Worm (Caenorhabditis elegans) whole organism, L3 larva: ENCODE results near the gene znf-622.

Experiments
- ama-1 ChIP-seq: fragments of 150-350 bp; optimal IDR thresholded peaks from 2 replicates; lab custom pipeline; 2018
- ceh-82 ChIP-seq: fragments of 150-350 bp; optimal IDR thresholded peaks from 2 replicates; lab custom pipeline; 2014; ENCODE audit warnings: missing biosample characterization, missing genetic modification characterization
- elt-2 ChIP-seq: sonication (generic microtip); optimal IDR thresholded peaks from 2 replicates; lab custom pipeline; 2016; ENCODE audit warnings: missing genetic modification reagents, mild to moderate bottlenecking, missing genetic modification characterization, missing compliant biosample characterization
- elt-3 ChIP-seq, 3 experiments: fragments of 150-350 bp in 1 of 3; sonication (generic microtip) in 2 of 3; optimal IDR thresholded peaks; 2 replicates in 2 of 3; 4 replicates in 1 of 3; lab custom pipeline; 2014 to 2017; ENCODE audit warnings: missing biosample characterization in 3 of 3, missing genetic modification characterization in 3 of 3
- fkh-2 ChIP-seq: fragments of 150-350 bp; optimal IDR thresholded peaks from 2 replicates; lab custom pipeline; 2014; ENCODE audit warnings: missing biosample characterization, missing genetic modification reagents, missing genetic modification characterization
- nhr-25 ChIP-seq: sonication (generic microtip); optimal IDR thresholded peaks from 2 replicates; lab custom pipeline; 2017; ENCODE audit warnings: missing biosample characterization, missing genetic modification characterization
- pha-4 ChIP-seq: fragments of 150-350 bp; optimal IDR thresholded peaks from 2 replicates; lab custom pipeline; 2014; ENCODE audit warnings: missing biosample characterization, missing genetic modification reagents, missing genetic modification characterization
- unc-62 ChIP-seq: fragments of 150-350 bp; sonication (generic microtip); optimal IDR thresholded peaks from 4 replicates; lab custom pipeline; 2014; ENCODE audit warnings: missing biosample characterization, missing genetic modification reagents, missing genetic modification characterization
- ztf-11 ChIP-seq: fragments of 150-350 bp; optimal IDR thresholded peaks from 2 replicates; lab custom pipeline; 2014; ENCODE audit warnings: missing biosample characterization, missing genetic modification characterization
- ztf-4 ChIP-seq: fragments of 150-350 bp; optimal IDR thresholded peaks from 2 replicates; lab custom pipeline; 2014; ENCODE audit warnings: missing biosample characterization, missing genetic modification characterization

- TF ChIP-seq pha-4, result no peak
- TF ChIP-seq unc-62 (GFP tag; lab: Kevin White, UChicago), result no peak
- no peak for TF ChIP-seq elt-3 (tag; optimal IDR thresholded peaks at IDR 0.05; lab: Kevin White, UChicago)
- TF ChIP-seq ztf-4, result no peak
- TF ChIP-seq nhr-25 (tag; lab: Kevin White, UChicago), result no peak
- no peak for TF ChIP-seq fkh-2 (tag; lab: Kevin White, UChicago)
- TF ChIP-seq elt-2 (tag; lab: Kevin White, UChicago), result no peak
- no peak for TF ChIP-seq ceh-82 (tag; lab: Kevin White, UChicago)
- TF ChIP-seq ztf-11, result no peak
- peak; percentile 2 for TF ChIP-seq ama-1 (lab: Kevin White, UChicago)
Observed at ce11 chrIII:6348578-6348977, 32.9 kb upstream of the znf-622 start.
